Worm (Caenorhabditis elegans) whole organism, L4 larva: ENCODE results near the gene capg-2.

Experiments
- D1046.2 ChIP-seq: fragments of 200-800 bp; sonication (Bioruptor generic); IDR thresholded peaks from 2 replicates; pipeline ENCODE4 v1.3.6; 2022; ENCODE audit warnings: missing genetic modification characterization, missing compliant biosample characterization
- F49E8.2 ChIP-seq: sonication (generic microtip); optimal IDR thresholded peaks from 2 replicates; lab custom pipeline; 2016; ENCODE audit warnings: missing compliant biosample characterization, mild to moderate bottlenecking, missing genetic modification characterization, borderline replicate concordance
- R02D3.7 ChIP-seq: fragments of 150-350 bp; sonication (generic microtip); optimal IDR thresholded peaks from 3 replicates; lab custom pipeline; 2014; ENCODE audit warnings: missing biosample characterization, missing genetic modification characterization
- T20F7.1 ChIP-seq: fragments of 200-800 bp; sonication (Bioruptor generic); optimal IDR thresholded peaks from 2 replicates; lab custom pipeline; 2018; ENCODE audit warnings: mild to moderate bottlenecking, missing genetic modification characterization, missing compliant biosample characterization
- T26A8.4 ChIP-seq: fragments of 200-800 bp; sonication (Bioruptor generic); IDR thresholded peaks from 2 replicates; pipeline ENCODE4 v1.3.6; 2022; ENCODE audit warnings: missing genetic modification characterization, missing compliant biosample characterization
- Y105C5A.15 ChIP-seq: fragments of 200-800 bp; sonication (Bioruptor generic); IDR thresholded peaks from 2 replicates; pipeline ENCODE4 v1.3.6; 2022; ENCODE audit warnings: missing genetic modification characterization, missing compliant biosample characterization
- Y48G9A.11 ChIP-seq: fragments of 200-800 bp; sonication (Bioruptor generic); IDR thresholded peaks from 2 replicates; pipeline ENCODE4 v1.3.6; 2022; ENCODE audit warnings: missing genetic modification reagents, missing genetic modification characterization, missing compliant biosample characterization
- ZK546.5 ChIP-seq, 2 experiments: sonication (generic microtip); optimal IDR thresholded peaks; 2 replicates each; lab custom pipeline; 2017; ENCODE audit warnings: missing biosample characterization in 2 of 2, missing genetic modification characterization in 2 of 2
- aha-1 ChIP-seq: fragments of 150-350 bp; peaks from one replicate; lab custom pipeline; 2014; ENCODE audit warnings: missing biosample characterization, missing genetic modification characterization
- aly-2 ChIP-seq: sonication (generic microtip); optimal IDR thresholded peaks from 2 replicates; lab custom pipeline; 2018; ENCODE audit warnings: missing biosample characterization, missing genetic modification characterization
- arid-1 ChIP-seq: fragments of 200-800 bp; sonication (Bioruptor generic); conservative IDR thresholded peaks from 2 replicates; pipeline ENCODE4 v1.3.6; 2022; ENCODE audit warnings: missing genetic modification reagents, missing genetic modification characterization, missing compliant biosample characterization
- attf-4 ChIP-seq: sonication (generic microtip); optimal IDR thresholded peaks from 3 replicates; lab custom pipeline; 2017; ENCODE audit warnings: missing biosample characterization, missing genetic modification characterization
- ceh-32 ChIP-seq: sonication (generic microtip); optimal IDR thresholded peaks from 2 replicates; lab custom pipeline; 2016; ENCODE audit warnings: mild to moderate bottlenecking, missing genetic modification characterization, missing compliant biosample characterization; ENCODE audit not compliant: poor library complexity
- ces-1 ChIP-seq: fragments of 150-350 bp; sonication (generic microtip); optimal IDR thresholded peaks from 4 replicates; lab custom pipeline; 2014; ENCODE audit warnings: missing biosample characterization, missing genetic modification reagents, missing genetic modification characterization
- ctbp-1 ChIP-seq: fragments of 200-800 bp; sonication (Bioruptor generic); IDR thresholded peaks from 2 replicates; pipeline ENCODE4 v1.3.6; 2022; ENCODE audit warnings: missing genetic modification reagents, missing genetic modification characterization, missing compliant biosample characterization
- daf-12 ChIP-seq: fragments of 150-350 bp; optimal IDR thresholded peaks from 2 replicates; lab custom pipeline; 2014; ENCODE audit warnings: missing biosample characterization, missing genetic modification reagents, missing genetic modification characterization
- daf-16 ChIP-seq, 3 experiments: sonication (generic microtip); optimal IDR thresholded peaks; 2 replicates each; lab custom pipeline; 2016 to 2017; ENCODE audit warnings: missing genetic modification characterization in 3 of 3, missing genetic modification reagents in 3 of 3, mild to moderate bottlenecking in 2 of 3, missing compliant biosample characterization in 2 of 3, missing biosample characterization in 1 of 3, moderate library complexity in 1 of 3
- dmd-6 ChIP-seq: fragments of 200-800 bp; sonication (Bioruptor generic); IDR thresholded peaks from 2 replicates; pipeline ENCODE4 v1.3.6; 2022; ENCODE audit warnings: missing genetic modification reagents, missing genetic modification characterization, missing compliant biosample characterization
- dmd-9 ChIP-seq: fragments of 200-800 bp; sonication (Bioruptor generic); IDR thresholded peaks from 2 replicates; pipeline ENCODE4 v1.3.6; 2022; ENCODE audit warnings: missing genetic modification reagents, missing genetic modification characterization, missing compliant biosample characterization
- dpl-1 ChIP-seq: fragments of 150-350 bp; optimal IDR thresholded peaks from 2 replicates; lab custom pipeline; 2014; ENCODE audit warnings: missing biosample characterization, missing genetic modification reagents, missing genetic modification characterization
- dve-1 ChIP-seq: sonication (generic microtip); optimal IDR thresholded peaks from 2 replicates; lab custom pipeline; 2017; ENCODE audit warnings: antibody characterized with exemption, mild to moderate bottlenecking, missing genetic modification characterization, missing compliant biosample characterization; ENCODE audit not compliant: insufficient read depth
- egl-43 ChIP-seq: fragments of 200-800 bp; sonication (Bioruptor generic); IDR thresholded peaks from 2 replicates; pipeline ENCODE4 v1.3.6; 2022; ENCODE audit warnings: missing genetic modification reagents, missing genetic modification characterization, missing compliant biosample characterization
- fkh-10 ChIP-seq: fragments of 150-350 bp; optimal IDR thresholded peaks from 2 replicates; lab custom pipeline; 2014; ENCODE audit warnings: missing biosample characterization, missing genetic modification reagents, missing genetic modification characterization
- hlh-30 ChIP-seq: sonication (generic microtip); optimal IDR thresholded peaks from 2 replicates; lab custom pipeline; 2017; ENCODE audit warnings: antibody characterized with exemption, mild to moderate bottlenecking, missing genetic modification characterization, missing compliant biosample characterization; ENCODE audit not compliant: insufficient read depth
- hmg-1.1 ChIP-seq: fragments of 200-800 bp; sonication (Bioruptor generic); IDR thresholded peaks from 2 replicates; pipeline ENCODE4 v1.3.6; 2022; ENCODE audit warnings: missing genetic modification reagents, missing genetic modification characterization, missing compliant biosample characterization
- jun-1 ChIP-seq: fragments of 150-350 bp; optimal IDR thresholded peaks from 2 replicates; lab custom pipeline; 2014; ENCODE audit warnings: missing biosample characterization, missing genetic modification reagents, missing genetic modification characterization
- lin-1 ChIP-seq: fragments of 200-800 bp; sonication (Bioruptor generic); IDR thresholded peaks from 2 replicates; pipeline ENCODE4 v1.3.6; 2022; ENCODE audit warnings: missing genetic modification reagents, missing genetic modification characterization, missing compliant biosample characterization
- lin-38 ChIP-seq: fragments of 200-800 bp; sonication (Bioruptor generic); IDR thresholded peaks from 2 replicates; pipeline ENCODE4 v1.3.6; 2022; ENCODE audit warnings: missing genetic modification reagents, missing genetic modification characterization, missing compliant biosample characterization
- mdl-1 ChIP-seq, 2 experiments: fragments of 150-350 bp in 1 of 2; sonication (generic microtip) in 1 of 2; optimal IDR thresholded peaks; 2 replicates each; lab custom pipeline; 2014 to 2017; ENCODE audit warnings: missing biosample characterization in 2 of 2, missing genetic modification characterization in 2 of 2
- mep-1 ChIP-seq: fragments of 150-350 bp; sonication (generic microtip); optimal IDR thresholded peaks from 3 replicates; lab custom pipeline; 2014; ENCODE audit warnings: missing biosample characterization, missing genetic modification characterization
- mes-2 ChIP-seq: sonication (generic microtip); optimal IDR thresholded peaks from 2 replicates; lab custom pipeline; 2016; ENCODE audit warnings: missing genotype, mild to moderate bottlenecking, missing genetic modification characterization, missing compliant biosample characterization; ENCODE audit not compliant: poor library complexity, severe bottlenecking
- mxl-3 ChIP-seq: fragments of 200-800 bp; sonication (Bioruptor generic); optimal IDR thresholded peaks from 2 replicates; lab custom pipeline; 2018; ENCODE audit warnings: mild to moderate bottlenecking, missing genetic modification characterization, missing compliant biosample characterization
- nhr-11 ChIP-seq: fragments of 150-350 bp; optimal IDR thresholded peaks from 2 replicates; lab custom pipeline; 2014; ENCODE audit warnings: missing biosample characterization, missing genetic modification characterization
- nhr-237 ChIP-seq: sonication (generic microtip); optimal IDR thresholded peaks from 2 replicates; lab custom pipeline; 2017; ENCODE audit warnings: missing biosample characterization, missing genetic modification characterization
- nhr-25 ChIP-seq: sonication (generic microtip); optimal IDR thresholded peaks from 2 replicates; lab custom pipeline; 2017; ENCODE audit warnings: missing genetic modification characterization, mild to moderate bottlenecking, missing compliant biosample characterization, antibody characterized with exemption, moderate library complexity, borderline replicate concordance; ENCODE audit not compliant: insufficient read depth
- nhr-28 ChIP-seq: fragments of 150-350 bp; optimal IDR thresholded peaks from 2 replicates; lab custom pipeline; 2014; ENCODE audit warnings: missing biosample characterization, missing genetic modification characterization
- nhr-41 ChIP-seq: fragments of 200-800 bp; sonication (Bioruptor generic); IDR thresholded peaks from 2 replicates; pipeline ENCODE4 v1.3.6; 2022; ENCODE audit warnings: missing genetic modification reagents, missing genetic modification characterization, missing compliant biosample characterization
- nhr-48 ChIP-seq: sonication (generic microtip); optimal IDR thresholded peaks from 2 replicates; lab custom pipeline; 2016; ENCODE audit warnings: mild to moderate bottlenecking, missing genetic modification characterization, missing compliant biosample characterization
- nhr-76 ChIP-seq: fragments of 150-350 bp; optimal IDR thresholded peaks from 2 replicates; lab custom pipeline; 2014; ENCODE audit warnings: missing biosample characterization, missing genetic modification characterization
- pha-4 ChIP-seq, 2 experiments: fragments of 150-350 bp in 1 of 2; fragments of 200-800 bp in 1 of 2; sonication (Bioruptor generic) in 1 of 2; IDR thresholded peaks in 1 of 2; optimal IDR thresholded peaks in 1 of 2; 2 replicates each; pipeline versions ENCODE4 v1.3.6 to Lab custom; 2014 to 2022; ENCODE audit warnings: missing genetic modification characterization in 2 of 2, missing genetic modification reagents in 2 of 2, missing biosample characterization in 1 of 2, missing compliant biosample characterization in 1 of 2
- php-3 ChIP-seq: fragments of 200-800 bp; sonication (Bioruptor generic); IDR thresholded peaks from 2 replicates; pipeline ENCODE4 v1.3.6; 2022; ENCODE audit warnings: missing genetic modification reagents, missing genetic modification characterization, missing compliant biosample characterization
- pqm-1 ChIP-seq: sonication (generic microtip); optimal IDR thresholded peaks from 2 replicates; lab custom pipeline; 2017; ENCODE audit warnings: missing biosample characterization, missing genetic modification characterization
- set-16 ChIP-seq: fragments of 200-800 bp; sonication (Bioruptor generic); IDR thresholded peaks from 2 replicates; pipeline ENCODE4 v1.3.6; 2022; ENCODE audit warnings: missing genetic modification reagents, missing genetic modification characterization, missing compliant biosample characterization
- skn-1 ChIP-seq: fragments of 150-350 bp; optimal IDR thresholded peaks from 2 replicates; lab custom pipeline; 2014; ENCODE audit warnings: missing biosample characterization, missing genetic modification characterization
- spr-1 ChIP-seq: sonication (generic microtip); optimal IDR thresholded peaks from 2 replicates; lab custom pipeline; 2016; ENCODE audit warnings: mild to moderate bottlenecking, missing genetic modification characterization, missing compliant biosample characterization
- tag-97 ChIP-seq: fragments of 200-800 bp; sonication (Bioruptor generic); IDR thresholded peaks from 2 replicates; pipeline ENCODE4 v1.3.6; 2022; ENCODE audit warnings: missing genetic modification characterization, missing compliant biosample characterization
- unc-130 ChIP-seq: sonication (generic microtip); optimal IDR thresholded peaks from 2 replicates; lab custom pipeline; 2016; ENCODE audit warnings: missing genetic modification reagents, missing genetic modification characterization, missing compliant biosample characterization
- zfp-3 ChIP-seq: fragments of 200-800 bp; sonication (Bioruptor generic); conservative IDR thresholded peaks from 2 replicates; pipeline ENCODE4 v1.3.6; 2022; ENCODE audit warnings: missing genetic modification reagents, missing genetic modification characterization, missing compliant biosample characterization
- ztf-7 ChIP-seq: fragments of 150-350 bp; optimal IDR thresholded peaks from 2 replicates; lab custom pipeline; 2014; ENCODE audit warnings: missing biosample characterization, missing genetic modification characterization

The capg-2 gene

ce11 chrV:12317894-12318553 lies 46.4 kb downstream of the capg-2 start, which contains the start of the genes R04F11.5 and R04F11.2 (continued):
- TF ChIP-seq set-16 (GFP tag; lab: Robert Waterston, UW): no peak
- TF ChIP-seq arid-1 (GFP tag; lab: Robert Waterston, UW): 0 out of 2 replicates have a peak, but pooled peaks have one; percentile 34
- no peak for TF ChIP-seq tag-97
- TF ChIP-seq nhr-11 (tag; lab: Kevin White, UChicago): peak; percentile 47
- TF ChIP-seq daf-12 (tag; lab: Kevin White, UChicago): no peak
- TF ChIP-seq fkh-10: peak; percentile 28
- peak; percentile 86 for TF ChIP-seq dpl-1 (GFP tag; lab: Kevin White, UChicago)
- TF ChIP-seq aly-2: no peak
- TF ChIP-seq nhr-237 (tag; lab: Kevin White, UChicago): no peak
- TF ChIP-seq daf-16 (GFP tag; optimal IDR thresholded peaks at IDR 0.05; lab: Kevin White, UChicago): no peak
- TF ChIP-seq daf-16 (tag; optimal IDR thresholded peaks at IDR 0.05; lab: Kevin White, UChicago): no peak
- TF ChIP-seq lin-1 (GFP tag; lab: Robert Waterston, UW): no peak
- TF ChIP-seq nhr-48 (tag; lab: Kevin White, UChicago): no peak
- no peak for TF ChIP-seq R02D3.7
- no peak for TF ChIP-seq zfp-3
- peak; percentile 2 for TF ChIP-seq spr-1 (tag; lab: Kevin White, UChicago)
- no peak for TF ChIP-seq jun-1
- no peak for TF ChIP-seq dmd-9 (GFP tag; lab: Robert Waterston, UW)
- TF ChIP-seq ces-1 (GFP tag; lab: Kevin White, UChicago): no peak
- peak; percentile 41 for TF ChIP-seq nhr-28 (tag; lab: Kevin White, UChicago)
- TF ChIP-seq D1046.2: peak; percentile 99
- peak; percentile 19 for TF ChIP-seq ztf-7 (tag; lab: Kevin White, UChicago)
- peak; percentile 100 for TF ChIP-seq Y48G9A.11
- TF ChIP-seq T20F7.1: peak; percentile 98
- peak; percentile 2 for TF ChIP-seq nhr-25 (tag; lab: Kevin White, UChicago)
- no peak for TF ChIP-seq ceh-32 (tag; lab: Kevin White, UChicago)
- TF ChIP-seq hmg-1.1 (GFP tag; lab: Robert Waterston, UW): peak; percentile 49; the same call in 1 of the 2 replicates
- no peak for TF ChIP-seq nhr-41 (GFP tag; lab: Robert Waterston, UW)
- peak; percentile 85 for TF ChIP-seq mes-2 (tag; lab: Kevin White, UChicago)
- TF ChIP-seq ZK546.5 (tag; optimal IDR thresholded peaks at IDR 0.05; lab: Kevin White, UChicago): no peak
- TF ChIP-seq hlh-30 (tag; lab: Kevin White, UChicago): peak; percentile 67
- TF ChIP-seq dve-1 (tag; lab: Kevin White, UChicago): peak; percentile 81
- TF ChIP-seq pqm-1 (tag; lab: Kevin White, UChicago): no peak
- peak; percentile 84 for TF ChIP-seq mep-1 (tag; lab: Kevin White, UChicago)
- TF ChIP-seq Y105C5A.15 (GFP tag; lab: Robert Waterston, UW): no peak
- no peak for TF ChIP-seq mdl-1 (tag; optimal IDR thresholded peaks at IDR 0.05; lab: Kevin White, UChicago)
- TF ChIP-seq unc-130: peak; percentile 60
- no peak for TF ChIP-seq php-3 (GFP tag; lab: Robert Waterston, UW)
- no peak for TF ChIP-seq aha-1
- TF ChIP-seq mxl-3 (GFP tag; lab: Kevin White, UChicago): no peak
- no peak for TF ChIP-seq skn-1 (tag; lab: Kevin White, UChicago)
- TF ChIP-seq lin-38: peak; percentile 70
- no peak for TF ChIP-seq ctbp-1 (GFP tag; lab: Robert Waterston, UW)
- TF ChIP-seq F49E8.2 (tag; lab: Kevin White, UChicago): no peak
- no peak; the same call in 1 of the 2 replicates for TF ChIP-seq pha-4 (GFP tag; IDR thresholded peaks at IDR 0.05; lab: Robert Waterston, UW)
- no peak for TF ChIP-seq pha-4 (tag; optimal IDR thresholded peaks at IDR 0.05; lab: Kevin White, UChicago)
- TF ChIP-seq T26A8.4: no peak
- no peak for TF ChIP-seq nhr-76 (tag; lab: Kevin White, UChicago)
- no peak for TF ChIP-seq attf-4 (tag; lab: Kevin White, UChicago)
- no peak for TF ChIP-seq egl-43 (GFP tag; lab: Robert Waterston, UW)
- TF ChIP-seq dmd-6 (GFP tag; lab: Robert Waterston, UW): no peak; the same call in 1 of the 2 replicates
